Worm (Caenorhabditis elegans) whole organism, mixed stage, embryonic: Measurements from ENCODE around the gene F38C2.1.

Experiments
- bed-3 ChIP-seq: fragments of 200-800 bp; sonication (Bioruptor generic); optimal IDR thresholded peaks from 3 replicates; lab custom pipeline; 2018; ENCODE audit warnings: mild to moderate bottlenecking, missing genetic modification characterization, moderate library complexity, missing compliant biosample characterization
- blmp-1 ChIP-seq: fragments of 150-350 bp; optimal IDR thresholded peaks from 2 replicates; lab custom pipeline; 2014; ENCODE audit warnings: missing biosample characterization, missing genetic modification characterization
- ceh-43 ChIP-seq: fragments of 200-800 bp; sonication (Bioruptor generic); optimal IDR thresholded peaks from 2 replicates; lab custom pipeline; 2018; ENCODE audit warnings: mild to moderate bottlenecking, missing genetic modification characterization, moderate library complexity, missing compliant biosample characterization
- ceh-83 ChIP-seq: fragments of 200-800 bp; sonication (Bioruptor generic); optimal IDR thresholded peaks from 2 replicates; lab custom pipeline; 2018; ENCODE audit warnings: mild to moderate bottlenecking, missing genetic modification characterization, missing compliant biosample characterization
- ces-1 ChIP-seq: fragments of 150-350 bp; optimal IDR thresholded peaks from 2 replicates; lab custom pipeline; 2014; ENCODE audit warnings: missing biosample characterization, missing genetic modification reagents, missing genetic modification characterization
- cnd-1 ChIP-seq: fragments of 200-800 bp; sonication (Bioruptor generic); optimal IDR thresholded peaks from 2 replicates; lab custom pipeline; 2018; ENCODE audit warnings: mild to moderate bottlenecking, missing genetic modification characterization, missing compliant biosample characterization
- drap-1 ChIP-seq: fragments of 200-800 bp; sonication (Bioruptor generic); optimal IDR thresholded peaks from 3 replicates; lab custom pipeline; 2018; ENCODE audit warnings: mild to moderate bottlenecking, missing genetic modification characterization, missing compliant biosample characterization
- elt-1 ChIP-seq: sonication (generic microtip); optimal IDR thresholded peaks from 2 replicates; lab custom pipeline; 2017; ENCODE audit warnings: missing genetic modification characterization, mild to moderate bottlenecking, missing compliant biosample characterization, antibody characterized with exemption, moderate library complexity, borderline replicate concordance; ENCODE audit not compliant: insufficient read depth
- flh-1 ChIP-seq: fragments of 200-800 bp; sonication (Bioruptor generic); optimal IDR thresholded peaks from 2 replicates; lab custom pipeline; 2018; ENCODE audit warnings: mild to moderate bottlenecking, missing genetic modification characterization, moderate library complexity, missing compliant biosample characterization
- ham-2 ChIP-seq: fragments of 200-800 bp; sonication (Bioruptor generic); optimal IDR thresholded peaks from 2 replicates; lab custom pipeline; 2018; ENCODE audit warnings: mild to moderate bottlenecking, missing genetic modification characterization, missing compliant biosample characterization
- hlh-1 ChIP-seq: fragments of 150-350 bp; optimal IDR thresholded peaks from 2 replicates; lab custom pipeline; 2014; ENCODE audit warnings: missing biosample characterization, missing genetic modification reagents, missing genetic modification characterization
- lin-13 ChIP-seq: fragments of 150-350 bp; optimal IDR thresholded peaks from 2 replicates; lab custom pipeline; 2014; ENCODE audit warnings: missing biosample characterization, missing genetic modification characterization
- lin-32 ChIP-seq: fragments of 200-800 bp; sonication (Bioruptor generic); optimal IDR thresholded peaks from 2 replicates; lab custom pipeline; 2018; ENCODE audit warnings: mild to moderate bottlenecking, missing genetic modification characterization, missing compliant biosample characterization
- lsy-2 ChIP-seq: fragments of 150-350 bp; optimal IDR thresholded peaks from 2 replicates; lab custom pipeline; 2014; ENCODE audit warnings: missing biosample characterization, missing genetic modification characterization
- mab-5 ChIP-seq: fragments of 150-350 bp; optimal IDR thresholded peaks from 2 replicates; lab custom pipeline; 2014; ENCODE audit warnings: missing biosample characterization, missing genetic modification characterization
- mls-2 ChIP-seq: sonication (generic microtip); optimal IDR thresholded peaks from 2 replicates; lab custom pipeline; 2016; ENCODE audit warnings: mild to moderate bottlenecking, missing genetic modification characterization, moderate library complexity, missing compliant biosample characterization
- nhr-12 ChIP-seq: fragments of 150-350 bp; optimal IDR thresholded peaks from 2 replicates; lab custom pipeline; 2014; ENCODE audit warnings: missing biosample characterization, missing genetic modification characterization
- nhr-237 ChIP-seq: fragments of 150-350 bp; optimal IDR thresholded peaks from 2 replicates; lab custom pipeline; 2014; ENCODE audit warnings: missing biosample characterization, missing genetic modification characterization
- nhr-28 ChIP-seq: fragments of 150-350 bp; optimal IDR thresholded peaks from 2 replicates; lab custom pipeline; 2014; ENCODE audit warnings: missing biosample characterization, missing genetic modification characterization
- nhr-76 ChIP-seq: sonication (generic microtip); optimal IDR thresholded peaks from 2 replicates; lab custom pipeline; 2017; ENCODE audit warnings: missing biosample characterization, missing genetic modification characterization
- sem-2 ChIP-seq: fragments of 200-800 bp; sonication (Bioruptor generic); optimal IDR thresholded peaks from 2 replicates; lab custom pipeline; 2018; ENCODE audit warnings: mild to moderate bottlenecking, missing genetic modification characterization, missing compliant biosample characterization
- snpc-4 ChIP-seq: fragments of 150-350 bp; optimal IDR thresholded peaks from 2 replicates; lab custom pipeline; 2014; ENCODE audit warnings: missing biosample characterization, missing genetic modification characterization
- tbx-8 ChIP-seq: fragments of 200-800 bp; sonication (Bioruptor generic); optimal IDR thresholded peaks from 2 replicates; lab custom pipeline; 2018; ENCODE audit warnings: mild to moderate bottlenecking, missing genetic modification characterization, moderate library complexity, missing compliant biosample characterization
- unc-120 ChIP-seq: sonication (generic microtip); optimal IDR thresholded peaks from 2 replicates; lab custom pipeline; 2017; ENCODE audit warnings: missing genetic modification characterization, missing compliant biosample characterization; ENCODE audit not compliant: poor library complexity, severe bottlenecking
- unc-39 ChIP-seq: fragments of 150-350 bp; optimal IDR thresholded peaks from 2 replicates; lab custom pipeline; 2014; ENCODE audit warnings: missing biosample characterization, missing genetic modification characterization
- unc-62 ChIP-seq: fragments of 150-350 bp; optimal IDR thresholded peaks from 2 replicates; lab custom pipeline; 2014; ENCODE audit warnings: missing biosample characterization, missing genetic modification reagents, missing genetic modification characterization
- ztf-11 ChIP-seq: fragments of 150-350 bp; optimal IDR thresholded peaks from 2 replicates; lab custom pipeline; 2014; ENCODE audit warnings: missing biosample characterization, missing genetic modification characterization

The F38C2.1 gene

ce11 chrIV:16216165-16216564 lies 31.1 kb upstream of the F38C2.1 start:
- TF ChIP-seq hlh-1 (tag; lab: Kevin White, UChicago), result no peak
- TF ChIP-seq ham-2, result no peak
- no peak for TF ChIP-seq bed-3 (GFP tag; lab: Kevin White, UChicago)
- TF ChIP-seq flh-1, result no peak
- TF ChIP-seq mls-2 (tag; lab: Kevin White, UChicago), result no peak
- no peak for TF ChIP-seq lsy-2 (tag; lab: Kevin White, UChicago)
- TF ChIP-seq mab-5, result no peak
- TF ChIP-seq blmp-1 (tag; lab: Kevin White, UChicago), result no peak
- no peak for TF ChIP-seq elt-1 (tag; lab: Kevin White, UChicago)
- no peak for TF ChIP-seq nhr-12
- no peak for TF ChIP-seq ceh-43 (GFP tag; lab: Kevin White, UChicago)
- TF ChIP-seq nhr-237, result no peak
- TF ChIP-seq lin-32 (GFP tag; lab: Kevin White, UChicago), result no peak
- no peak for TF ChIP-seq snpc-4
- no peak for TF ChIP-seq ztf-11 (tag; lab: Kevin White, UChicago)
- no peak for TF ChIP-seq ces-1
- no peak for TF ChIP-seq unc-39 (tag; lab: Kevin White, UChicago)

- TF ChIP-seq sem-2 (GFP tag; lab: Kevin White, UChicago) (no peak), ceh-43 (GFP tag; lab: Kevin White, UChicago) (no peak), snpc-4 (no peak), lsy-2 (tag; lab: Kevin White, UChicago) (no peak), tbx-8 (GFP tag; lab: Kevin White, UChicago) (no peak), nhr-237 (no peak), bed-3 (GFP tag; lab: Kevin White, UChicago) (no peak)
These were observed 26.5 kb upstream of the F38C2.1 start for ce11 chrIV:16220688-16221087.

ce11 chrIV:16221559-16221958 lies 25.7 kb upstream of the F38C2.1 start, which contains the start of gene srv-11:
TSS of gene srv-11 (minus strand) at chrIV:16221659.
- no peak for TF ChIP-seq cnd-1 (tag; lab: Kevin White, UChicago)
- no peak for TF ChIP-seq ces-1
- TF ChIP-seq snpc-4, result no peak
- TF ChIP-seq hlh-1 (tag; lab: Kevin White, UChicago), result no peak
- no peak for TF ChIP-seq elt-1 (tag; lab: Kevin White, UChicago)
- no peak for TF ChIP-seq unc-39 (tag; lab: Kevin White, UChicago)
- TF ChIP-seq mls-2 (tag; lab: Kevin White, UChicago), result no peak
- no peak for TF ChIP-seq ztf-11 (tag; lab: Kevin White, UChicago)
- no peak for TF ChIP-seq nhr-76 (tag; lab: Kevin White, UChicago)
- TF ChIP-seq ham-2, result no peak
- TF ChIP-seq nhr-28 (tag; lab: Kevin White, UChicago), result no peak
- no peak for TF ChIP-seq tbx-8 (GFP tag; lab: Kevin White, UChicago)

DNA sequence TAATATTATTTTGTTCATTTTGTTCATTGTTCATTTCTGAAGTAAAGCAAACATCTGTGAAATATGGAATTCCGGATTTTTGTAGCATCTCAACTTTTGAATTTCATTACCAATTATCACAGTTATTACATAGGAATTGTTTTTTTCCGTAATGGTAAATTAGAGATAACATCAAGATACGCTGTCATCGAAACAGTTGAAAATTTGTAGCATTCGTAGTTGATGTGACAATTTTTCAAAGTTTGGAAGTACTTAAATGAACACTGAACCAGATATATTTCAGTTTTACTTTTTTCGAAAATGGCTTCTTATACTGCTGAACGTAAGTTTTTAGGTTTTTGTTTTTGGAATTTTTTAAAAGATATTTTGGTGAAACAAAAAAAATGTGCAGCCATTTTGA lies 21.5 kb upstream of the F38C2.1 start, which contains the start of gene H25K10.4:
Gene H25K10.4 (plus strand): TSS at position 301 of the 400 bp plus-strand sequence.
- no peak for TF ChIP-seq unc-120
- no peak for TF ChIP-seq cnd-1 (tag; lab: Kevin White, UChicago)
- TF ChIP-seq lin-32 (GFP tag; lab: Kevin White, UChicago), result no peak
- TF ChIP-seq lsy-2 (tag; lab: Kevin White, UChicago), result no peak
- no peak for TF ChIP-seq ceh-43 (GFP tag; lab: Kevin White, UChicago)
- no peak for TF ChIP-seq lin-13 (tag; lab: Kevin White, UChicago)

ce11 chrIV:16230464-16230863 lies 16.8 kb upstream of the F38C2.1 start:
- TF ChIP-seq unc-39 (tag; lab: Kevin White, UChicago), result no peak

DNA sequence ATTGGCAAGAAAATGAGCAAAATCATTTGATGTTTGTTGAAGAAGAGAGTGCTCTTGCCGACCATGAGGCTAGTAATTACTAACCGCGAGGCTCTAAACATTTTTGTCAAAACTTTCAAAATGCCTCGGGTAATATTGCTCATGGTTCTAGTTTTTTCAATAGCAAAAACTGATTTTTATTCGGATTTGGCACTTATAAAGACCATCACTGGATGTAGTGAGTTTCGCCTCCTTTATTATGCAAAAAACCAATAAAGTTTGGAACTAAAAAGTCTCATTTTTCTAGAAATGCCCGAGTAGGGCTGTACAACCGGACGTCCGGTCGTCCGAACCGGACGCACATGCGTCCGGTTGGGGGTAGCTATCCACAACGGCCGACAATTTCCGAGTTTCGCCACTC lies 14.2 kb upstream of the F38C2.1 start, which contains the start of the genes hpa-1 and irld-39:
Gene hpa-1 (minus strand): TSS at position 101 of the 400 bp plus-strand sequence.
Gene irld-39 (plus strand): TSS at position 121 of the 400 bp plus-strand sequence.
- TF ChIP-seq nhr-76 (tag; lab: Kevin White, UChicago) (no peak), ham-2 (no peak), unc-62 (GFP tag; lab: Kevin White, UChicago) (no peak), mab-5 (no peak), nhr-237 (no peak), lin-13 (tag; lab: Kevin White, UChicago) (no peak), nhr-28 (tag; lab: Kevin White, UChicago) (no peak), drap-1 (GFP tag; lab: Kevin White, UChicago) (no peak), ceh-83 (GFP tag; lab: Kevin White, UChicago) (no peak)
